Fruit fly (Drosophila melanogaster) whole organism, embryonic: ENCODE results near the gene cpb.

Experiments used
- CrebB ChIP-seq: fragments of 200-800 bp; sonication (Bioruptor generic); optimal IDR thresholded peaks from 3 replicates; lab custom pipeline; 2018; ENCODE audit warnings: missing biosample characterization, mild to moderate bottlenecking, missing genetic modification characterization
- NFAT ChIP-seq: fragments of 200-800 bp; sonication (Bioruptor generic); IDR thresholded peaks from 2 replicates; pipeline ENCODE4 v1.3.6; 2022; ENCODE audit warnings: missing biosample characterization, missing genetic modification characterization
- Usf ChIP-seq: fragments of 200-800 bp; sonication (Bioruptor generic); optimal IDR thresholded peaks from 2 replicates; lab custom pipeline; 2017; ENCODE audit warnings: missing genotype, missing biosample characterization, missing genetic modification characterization
- gt ChIP-seq: fragments of 200-800 bp; sonication (Bioruptor generic); IDR thresholded peaks from 2 replicates; pipeline ENCODE4 v1.3.6; 2022; ENCODE audit warnings: missing biosample characterization, missing genetic modification characterization
- lola ChIP-seq, 3 experiments: fragments of >200 bp in 2 of 3; fragments of 200-800 bp in 1 of 3; sonication (Bioruptor generic) in 1 of 3; optimal IDR thresholded peaks; 2 replicates each; lab custom pipeline; 2017 to 2019; ENCODE audit warnings: missing biosample characterization in 3 of 3, missing genetic modification characterization in 3 of 3, mild to moderate bottlenecking in 1 of 3, moderate library complexity in 1 of 3
- tin ChIP-seq: fragments of 200-800 bp; sonication (Bioruptor generic); optimal IDR thresholded peaks from 3 replicates; lab custom pipeline; 2016; ENCODE audit warnings: missing biosample characterization, missing genetic modification characterization

DNA sequence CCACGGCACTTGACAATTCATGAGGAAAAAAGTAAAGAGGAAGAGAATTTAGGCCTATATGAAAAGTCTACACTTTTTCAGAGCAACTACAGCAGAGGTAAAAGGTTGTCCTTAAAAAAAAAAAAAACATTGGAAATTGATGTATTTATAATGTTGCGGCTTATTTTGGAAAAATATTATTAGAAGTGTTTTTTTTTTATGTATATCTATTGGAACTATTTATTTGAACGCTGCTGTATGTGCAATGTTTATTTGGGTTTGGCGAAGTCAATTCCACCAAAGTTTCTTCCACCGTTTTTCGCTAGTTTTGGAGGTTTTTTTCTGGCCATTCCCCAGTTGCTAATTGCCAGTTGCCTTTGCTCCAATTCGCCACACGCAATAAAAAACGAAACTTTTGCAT, 48.8 kb upstream of the cpb start:
- TF ChIP-seq NFAT (GFP tag; lab: Robert Waterston, UW): no peak
- TF ChIP-seq Usf (GFP tag; lab: Kevin White, UChicago): no peak
- TF ChIP-seq tin (GFP tag; lab: Kevin White, UChicago): no peak
- no peak for TF ChIP-seq lola (GFP tag; optimal IDR thresholded peaks at IDR 0.05; lab: Kevin White, UChicago)
- TF ChIP-seq gt: no peak
- TF ChIP-seq CrebB (tag; lab: Kevin White, UChicago): no peak
